Worm (Caenorhabditis elegans) whole organism, L2 larva: ENCODE results near the gene C03B1.2.

Experiments
- ZK546.5 ChIP-seq: sonication (generic microtip); optimal IDR thresholded peaks from 2 replicates; lab custom pipeline; 2017; ENCODE audit warnings: missing biosample characterization, missing genetic modification characterization
- ama-1 ChIP-seq: fragments of 150-350 bp; optimal IDR thresholded peaks from 2 replicates; lab custom pipeline; 2018; ENCODE audit warnings: inconsistent platforms
- crh-2 ChIP-seq: sonication (generic microtip); optimal IDR thresholded peaks from 2 replicates; lab custom pipeline; 2017; ENCODE audit warnings: missing biosample characterization, missing genetic modification characterization
- lin-13 ChIP-seq: fragments of 150-350 bp; optimal IDR thresholded peaks from 2 replicates; lab custom pipeline; 2014; ENCODE audit warnings: missing biosample characterization, missing genetic modification reagents, missing genetic modification characterization
- lin-39 ChIP-seq: fragments of 150-350 bp; optimal IDR thresholded peaks from 2 replicates; lab custom pipeline; 2014; ENCODE audit warnings: missing biosample characterization, missing genetic modification reagents, missing genetic modification characterization
- lsy-2 ChIP-seq, 2 experiments: fragments of 150-350 bp in 1 of 2; sonication (generic microtip) in 1 of 2; optimal IDR thresholded peaks; 2 replicates each; lab custom pipeline; 2014 to 2017; ENCODE audit warnings: missing biosample characterization in 2 of 2, missing genetic modification characterization in 2 of 2
- mab-5 ChIP-seq: fragments of 150-350 bp; optimal IDR thresholded peaks from 2 replicates; lab custom pipeline; 2014; ENCODE audit warnings: missing biosample characterization, missing genetic modification characterization
- nhr-11 ChIP-seq: fragments of 150-350 bp; optimal IDR thresholded peaks from 2 replicates; lab custom pipeline; 2014; ENCODE audit warnings: missing biosample characterization, missing genetic modification characterization
- nhr-237 ChIP-seq: fragments of 150-350 bp; optimal IDR thresholded peaks from 2 replicates; lab custom pipeline; 2014; ENCODE audit warnings: missing biosample characterization, missing genetic modification characterization
- sma-3 ChIP-seq: sonication (generic microtip); optimal IDR thresholded peaks from 2 replicates; lab custom pipeline; 2016; ENCODE audit warnings: missing genetic modification reagents, missing genetic modification characterization, missing compliant biosample characterization
- zag-1 ChIP-seq: fragments of 150-350 bp; optimal IDR thresholded peaks from 2 replicates; lab custom pipeline; 2014; ENCODE audit warnings: missing biosample characterization, missing genetic modification characterization
- ztf-11 ChIP-seq: sonication (generic microtip); optimal IDR thresholded peaks from 2 replicates; lab custom pipeline; 2017; ENCODE audit warnings: missing biosample characterization, missing genetic modification characterization

- peak; percentile 44 for TF ChIP-seq lin-13 (GFP tag; lab: Kevin White, UChicago)
- TF ChIP-seq crh-2 (tag; lab: Kevin White, UChicago) = peak; percentile 54
- TF ChIP-seq ama-1 (lab: Kevin White, UChicago) = no peak
- TF ChIP-seq nhr-11 (tag; lab: Kevin White, UChicago) = no peak
- TF ChIP-seq zag-1 (tag; lab: Kevin White, UChicago) = peak; percentile 32
- peak; percentile 13 for TF ChIP-seq sma-3 (GFP tag; lab: Kevin White, UChicago)
- no peak for TF ChIP-seq ztf-11 (tag; lab: Kevin White, UChicago)
- TF ChIP-seq mab-5 = no peak
- TF ChIP-seq ZK546.5 (tag; lab: Kevin White, UChicago) = no peak
- no peak for TF ChIP-seq nhr-237 (tag; lab: Kevin White, UChicago)
- TF ChIP-seq lsy-2 (tag; optimal IDR thresholded peaks at IDR 0.05; lab: Kevin White, UChicago) = peak in 1 of 2 experiments; percentile 55
- no peak for TF ChIP-seq lin-39 (tag; lab: Kevin White, UChicago)
These were observed 8.5 kb downstream of the C03B1.2 start for ce11 chrX:6378363-6378762.
